Fruit fly (Drosophila melanogaster) whole organism: ENCODE data around the gene CG1999.

Source experiments
- CG8478 ChIP-seq: fragments of >200 bp; optimal IDR thresholded peaks from 2 replicates; lab custom pipeline; 2018; ENCODE audit warnings: inconsistent platforms
- Dll ChIP-seq: fragments of >200 bp; optimal IDR thresholded peaks from 2 replicates; lab custom pipeline; 2017
- EcR ChIP-seq, 2 experiments: fragments of >200 bp; optimal IDR thresholded peaks; 2 replicates each; lab custom pipeline; 2017; ENCODE audit warnings: missing biosample characterization in 2 of 2, missing genetic modification characterization in 2 of 2, missing genetic modification reagents in 2 of 2
- pan ChIP-seq: fragments of >200 bp; optimal IDR thresholded peaks from 2 replicates; lab custom pipeline; 2017
- psq ChIP-seq: fragments of >200 bp; optimal IDR thresholded peaks from 2 replicates; lab custom pipeline; 2017
- usp ChIP-seq: fragments of >200 bp; optimal IDR thresholded peaks from 2 replicates; lab custom pipeline; 2017; ENCODE audit warnings: missing biosample characterization, missing genetic modification characterization, mixed read lengths

- TF ChIP-seq usp (no peak), Dll (lab: Kevin White, UChicago) (no peak), EcR (GFP tag; optimal IDR thresholded peaks at IDR 0.05; lab: Kevin White, UChicago) (no peak), psq (lab: Kevin White, UChicago) (no peak), pan (lab: Kevin White, UChicago) (no peak), CG8478 (lab: Kevin White, UChicago) (no peak)
Measured at dm6 chrX:7377840-7378239, 19.2 kb downstream of the CG1999 start, which contains the start of gene CheA7a.
